In genomic region chrV:18575084-18575483, ce11 we compare ENCODE assay signal across 3 worm cellular contexts.
TF ChIP-seq lines count a peak whose summit lies in the region.

No protein-coding gene starts in this region.

TF ChIP-seq in whole organism, L3 larva, 47 proteins besides CTCF, POLR2A, EP300 and RAD21:
- TF ChIP-seq elt-2 (tag; optimal IDR thresholded peaks at IDR 0.05; lab: Kevin White, UChicago) (peak; percentile 2), daf-12 (tag; optimal IDR thresholded peaks at IDR 0.05; lab: Kevin White, UChicago) (no peak)

TF ChIP-seq in whole organism, L4 larva, 104 proteins besides CTCF, POLR2A, EP300 and RAD21:
- TF ChIP-seq snpc-4 (tag; optimal IDR thresholded peaks at IDR 0.05; lab: Kevin White, UChicago) (no peak), jun-1 (tag; optimal IDR thresholded peaks at IDR 0.05; lab: Kevin White, UChicago) (no peak), lir-3 (tag; optimal IDR thresholded peaks at IDR 0.05; lab: Kevin White, UChicago) (no peak), mxl-2 (GFP tag; conservative IDR thresholded peaks at IDR 0.05; lab: Robert Waterston, UW) (peak; percentile 19; the same call in 1 of the 2 replicates), saeg-2 (GFP tag; IDR thresholded peaks at IDR 0.05; lab: Robert Waterston, UW) (0 out of 2 replicates have a peak, but pooled peaks have one; percentile 37), daf-12 (tag; optimal IDR thresholded peaks at IDR 0.05; lab: Kevin White, UChicago) (no peak), daf-19 (GFP tag; conservative IDR thresholded peaks at IDR 0.05; lab: Robert Waterston, UW) (no peak), ceh-82 (tag; optimal IDR thresholded peaks at IDR 0.05; lab: Kevin White, UChicago) (no peak), D1046.2 (GFP tag; IDR thresholded peaks at IDR 0.05; lab: Robert Waterston, UW) (no peak), hlh-11 (tag; optimal IDR thresholded peaks at IDR 0.05; lab: Kevin White, UChicago) (no peak), lin-13 (GFP tag; optimal IDR thresholded peaks at IDR 0.05; lab: Kevin White, UChicago) (no peak), cey-2 (tag; optimal IDR thresholded peaks at IDR 0.05; lab: Kevin White, UChicago; ENCODE audit: borderline replicate concordance, insufficient read depth) (no peak), zag-1 (tag; optimal IDR thresholded peaks at IDR 0.05; lab: Kevin White, UChicago) (no peak), nhr-76 (tag; optimal IDR thresholded peaks at IDR 0.05; lab: Kevin White, UChicago) (no peak), Y5F2A.4 (GFP tag; optimal IDR thresholded peaks at IDR 0.05; lab: Kevin White, UChicago) (no peak), mep-1 (tag; optimal IDR thresholded peaks at IDR 0.05; lab: Kevin White, UChicago) (no peak), nhr-237 (tag; optimal IDR thresholded peaks at IDR 0.05; lab: Kevin White, UChicago) (no peak), rbr-2 (tag; optimal IDR thresholded peaks at IDR 0.05; lab: Kevin White, UChicago) (no peak), unc-62 (GFP tag; optimal IDR thresholded peaks at IDR 0.05 in 1 of 2; lab: Kevin White, UChicago) (peak in 1 of 2 experiments; percentile 88), unc-62 (tag; optimal IDR thresholded peaks at IDR 0.05; lab: Kevin White, UChicago) (no peak), nhr-77 (tag; optimal IDR thresholded peaks at IDR 0.05; lab: Kevin White, UChicago) (peak; percentile 23), skn-1 (tag; optimal IDR thresholded peaks at IDR 0.05; lab: Kevin White, UChicago) (no peak), nhr-48 (tag; optimal IDR thresholded peaks at IDR 0.05; lab: Kevin White, UChicago) (peak; percentile 18), ama-1 (optimal IDR thresholded peaks at IDR 0.05; lab: Kevin White, UChicago) (no peak), mes-2 (tag; optimal IDR thresholded peaks at IDR 0.05; lab: Kevin White, UChicago; ENCODE audit: poor library complexity, severe bottlenecking) (peak; percentile 8), ceh-62 (tag; optimal IDR thresholded peaks at IDR 0.05; lab: Kevin White, UChicago) (no peak), set-16 (GFP tag; IDR thresholded peaks at IDR 0.05; lab: Robert Waterston, UW) (no peak), F10B5.3 (tag; optimal IDR thresholded peaks at IDR 0.05; lab: Kevin White, UChicago) (no peak), pha-4 (GFP tag; IDR thresholded peaks at IDR 0.05; lab: Robert Waterston, UW) (no peak), pha-4 (tag; optimal IDR thresholded peaks at IDR 0.05; lab: Kevin White, UChicago) (no peak), mdl-1 (tag; optimal IDR thresholded peaks at IDR 0.05; lab: Kevin White, UChicago) (no peak)

TF ChIP-seq in whole organism, young adult, 124 proteins besides CTCF, POLR2A, EP300 and RAD21:
- TF ChIP-seq ekl-4 (GFP tag; IDR thresholded peaks at IDR 0.05; lab: Robert Waterston, UW) (0 out of 2 replicates have a peak, but pooled peaks have one; percentile 36), cebp-2 (GFP tag; IDR thresholded peaks at IDR 0.05; lab: Robert Waterston, UW) (no peak), sptf-2 (GFP tag; optimal IDR thresholded peaks at IDR 0.05; lab: Kevin White, UChicago) (no peak), ceh-79 (tag; optimal IDR thresholded peaks at IDR 0.05; lab: Kevin White, UChicago) (peak; percentile 28), zim-3 (tag; optimal IDR thresholded peaks at IDR 0.05; lab: Kevin White, UChicago) (no peak), egl-44 (GFP tag; IDR thresholded peaks at IDR 0.05; lab: Robert Waterston, UW) (no peak), fkh-3 (tag; optimal IDR thresholded peaks at IDR 0.05; lab: Kevin White, UChicago) (peak; percentile 24), ztf-18 (tag; optimal IDR thresholded peaks at IDR 0.05; lab: Kevin White, UChicago) (peak; percentile 88), athp-1 (tag; optimal IDR thresholded peaks at IDR 0.05; lab: Kevin White, UChicago) (no peak), hsf-1 (GFP tag; IDR thresholded peaks at IDR 0.05; lab: Robert Waterston, UW) (no peak), nhr-80 (tag; optimal IDR thresholded peaks at IDR 0.05; lab: Kevin White, UChicago) (no peak), repo-1 (tag; optimal IDR thresholded peaks at IDR 0.05; lab: Kevin White, UChicago) (peak; percentile 58), die-1 (tag; optimal IDR thresholded peaks at IDR 0.05; lab: Kevin White, UChicago) (no peak), B0019.2 (GFP tag; conservative IDR thresholded peaks at IDR 0.05; lab: Robert Waterston, UW) (no peak), nfyb-1 (GFP tag; IDR thresholded peaks at IDR 0.05; lab: Robert Waterston, UW) (0 out of 2 replicates have a peak, but pooled peaks have one; percentile 36), snpc-4 (GFP tag; optimal IDR thresholded peaks at IDR 0.05; lab: Kevin White, UChicago) (no peak), snpc-4 (tag; optimal IDR thresholded peaks at IDR 0.05; lab: Kevin White, UChicago) (no peak), akir-1 (GFP tag; optimal IDR thresholded peaks at IDR 0.05; lab: Kevin White, UChicago) (no peak), B0035.1 (tag; optimal IDR thresholded peaks at IDR 0.05; lab: Kevin White, UChicago) (no peak), ztf-6 (GFP tag; IDR thresholded peaks at IDR 0.05; lab: Robert Waterston, UW) (no peak), cebp-1 (GFP tag; IDR thresholded peaks at IDR 0.05; lab: Robert Waterston, UW) (no peak), cebp-1 (tag; optimal IDR thresholded peaks at IDR 0.05; lab: Kevin White, UChicago) (peak; percentile 34), lsl-1 (GFP tag; optimal IDR thresholded peaks at IDR 0.05; lab: Kevin White, UChicago) (no peak), dox-1 (GFP tag; IDR thresholded peaks at IDR 0.05; lab: Robert Waterston, UW) (0 out of 2 replicates have a peak, but pooled peaks have one; percentile 20), F57C9.4 (tag; optimal IDR thresholded peaks at IDR 0.05; lab: Kevin White, UChicago) (no peak), pha-4 (tag; optimal IDR thresholded peaks at IDR 0.05; lab: Kevin White, UChicago) (no peak), tlf-1 (GFP tag; optimal IDR thresholded peaks at IDR 0.05; lab: Kevin White, UChicago) (no peak), zfh-2 (GFP tag; conservative IDR thresholded peaks at IDR 0.05; lab: Robert Waterston, UW) (no peak), attf-6 (GFP tag; IDR thresholded peaks at IDR 0.05; lab: Robert Waterston, UW) (no peak), ceh-91 (GFP tag; IDR thresholded peaks at IDR 0.05; lab: Robert Waterston, UW) (no peak), unc-130 (GFP tag; optimal IDR thresholded peaks at IDR 0.05; lab: Kevin White, UChicago) (no peak), Y67H2A.10 (GFP tag; conservative IDR thresholded peaks at IDR 0.05; lab: Robert Waterston, UW) (no peak), ets-4 (GFP tag; optimal IDR thresholded peaks at IDR 0.05; lab: Kevin White, UChicago) (peak; percentile 24), mes-4 (tag; optimal IDR thresholded peaks at IDR 0.05; lab: Kevin White, UChicago) (no peak), chd-7 (tag; optimal IDR thresholded peaks at IDR 0.05; lab: Kevin White, UChicago) (peak; percentile 28), Y53G8AR.9 (GFP tag; conservative IDR thresholded peaks at IDR 0.05; lab: Robert Waterston, UW) (peak; percentile 56; the same call in 1 of the 2 replicates), aptf-2 (GFP tag; conservative IDR thresholded peaks at IDR 0.05; lab: Robert Waterston, UW) (no peak), mel-28 (tag; optimal IDR thresholded peaks at IDR 0.05; lab: Kevin White, UChicago; ENCODE audit: borderline replicate concordance) (no peak)
